Worm (Caenorhabditis elegans) whole organism, mixed stage, embryonic: ENCODE results near the gene hil-4.

ENCODE experiments used
- M03D4.4 ChIP-seq: sonication (generic microtip); optimal IDR thresholded peaks from 2 replicates; lab custom pipeline; 2017; ENCODE audit warnings: mild to moderate bottlenecking, missing genetic modification characterization, missing compliant biosample characterization
- bed-3 ChIP-seq: fragments of 200-800 bp; sonication (Bioruptor generic); optimal IDR thresholded peaks from 3 replicates; lab custom pipeline; 2018; ENCODE audit warnings: mild to moderate bottlenecking, missing genetic modification characterization, moderate library complexity, missing compliant biosample characterization
- blmp-1 ChIP-seq: fragments of 150-350 bp; optimal IDR thresholded peaks from 2 replicates; lab custom pipeline; 2014; ENCODE audit warnings: missing biosample characterization, missing genetic modification characterization
- ceh-39 ChIP-seq: fragments of 150-350 bp; optimal IDR thresholded peaks from 2 replicates; lab custom pipeline; 2014; ENCODE audit warnings: missing biosample characterization, missing genetic modification characterization
- ceh-43 ChIP-seq: fragments of 200-800 bp; sonication (Bioruptor generic); optimal IDR thresholded peaks from 2 replicates; lab custom pipeline; 2018; ENCODE audit warnings: mild to moderate bottlenecking, missing genetic modification characterization, moderate library complexity, missing compliant biosample characterization
- ceh-83 ChIP-seq: fragments of 200-800 bp; sonication (Bioruptor generic); optimal IDR thresholded peaks from 2 replicates; lab custom pipeline; 2018; ENCODE audit warnings: mild to moderate bottlenecking, missing genetic modification characterization, missing compliant biosample characterization
- ces-1 ChIP-seq: fragments of 150-350 bp; optimal IDR thresholded peaks from 2 replicates; lab custom pipeline; 2014; ENCODE audit warnings: missing biosample characterization, missing genetic modification reagents, missing genetic modification characterization
- cnd-1 ChIP-seq: fragments of 200-800 bp; sonication (Bioruptor generic); optimal IDR thresholded peaks from 2 replicates; lab custom pipeline; 2018; ENCODE audit warnings: mild to moderate bottlenecking, missing genetic modification characterization, missing compliant biosample characterization
- drap-1 ChIP-seq: fragments of 200-800 bp; sonication (Bioruptor generic); optimal IDR thresholded peaks from 3 replicates; lab custom pipeline; 2018; ENCODE audit warnings: mild to moderate bottlenecking, missing genetic modification characterization, missing compliant biosample characterization
- elt-1 ChIP-seq: sonication (generic microtip); optimal IDR thresholded peaks from 2 replicates; lab custom pipeline; 2017; ENCODE audit warnings: missing genetic modification characterization, mild to moderate bottlenecking, missing compliant biosample characterization, antibody characterized with exemption, moderate library complexity, borderline replicate concordance; ENCODE audit not compliant: insufficient read depth
- elt-3 ChIP-seq: fragments of 150-350 bp; optimal IDR thresholded peaks from 2 replicates; lab custom pipeline; 2014; ENCODE audit warnings: missing biosample characterization, missing genetic modification characterization
- flh-1 ChIP-seq: fragments of 200-800 bp; sonication (Bioruptor generic); optimal IDR thresholded peaks from 2 replicates; lab custom pipeline; 2018; ENCODE audit warnings: mild to moderate bottlenecking, missing genetic modification characterization, moderate library complexity, missing compliant biosample characterization
- ham-2 ChIP-seq: fragments of 200-800 bp; sonication (Bioruptor generic); optimal IDR thresholded peaks from 2 replicates; lab custom pipeline; 2018; ENCODE audit warnings: mild to moderate bottlenecking, missing genetic modification characterization, missing compliant biosample characterization
- hlh-1 ChIP-seq: fragments of 150-350 bp; optimal IDR thresholded peaks from 2 replicates; lab custom pipeline; 2014; ENCODE audit warnings: missing biosample characterization, missing genetic modification reagents, missing genetic modification characterization
- lin-13 ChIP-seq: fragments of 150-350 bp; optimal IDR thresholded peaks from 2 replicates; lab custom pipeline; 2014; ENCODE audit warnings: missing biosample characterization, missing genetic modification characterization
- lin-32 ChIP-seq: fragments of 200-800 bp; sonication (Bioruptor generic); optimal IDR thresholded peaks from 2 replicates; lab custom pipeline; 2018; ENCODE audit warnings: mild to moderate bottlenecking, missing genetic modification characterization, missing compliant biosample characterization
- lsy-2 ChIP-seq: fragments of 150-350 bp; optimal IDR thresholded peaks from 2 replicates; lab custom pipeline; 2014; ENCODE audit warnings: missing biosample characterization, missing genetic modification characterization
- mep-1 ChIP-seq: fragments of 150-350 bp; optimal IDR thresholded peaks from 2 replicates; lab custom pipeline; 2017; ENCODE audit warnings: missing biosample characterization, missing genetic modification reagents, missing genetic modification characterization, inconsistent platforms
- nhr-12 ChIP-seq: fragments of 150-350 bp; optimal IDR thresholded peaks from 2 replicates; lab custom pipeline; 2014; ENCODE audit warnings: missing biosample characterization, missing genetic modification characterization
- nhr-2 ChIP-seq: fragments of 150-350 bp; optimal IDR thresholded peaks from 2 replicates; lab custom pipeline; 2014; ENCODE audit warnings: missing biosample characterization, missing genetic modification characterization
- nhr-237 ChIP-seq: fragments of 150-350 bp; optimal IDR thresholded peaks from 2 replicates; lab custom pipeline; 2014; ENCODE audit warnings: missing biosample characterization, missing genetic modification characterization
- nhr-28 ChIP-seq: fragments of 150-350 bp; optimal IDR thresholded peaks from 2 replicates; lab custom pipeline; 2014; ENCODE audit warnings: missing biosample characterization, missing genetic modification characterization
- nhr-76 ChIP-seq: sonication (generic microtip); optimal IDR thresholded peaks from 2 replicates; lab custom pipeline; 2017; ENCODE audit warnings: missing biosample characterization, missing genetic modification characterization
- pha-4 ChIP-seq: fragments of 150-350 bp; optimal IDR thresholded peaks from 2 replicates; lab custom pipeline; 2018; ENCODE audit warnings: missing biosample characterization, missing genetic modification reagents, missing genetic modification characterization
- snpc-4 ChIP-seq: fragments of 150-350 bp; optimal IDR thresholded peaks from 2 replicates; lab custom pipeline; 2014; ENCODE audit warnings: missing biosample characterization, missing genetic modification characterization
- sptf-1 ChIP-seq: sonication (generic microtip); optimal IDR thresholded peaks from 2 replicates; lab custom pipeline; 2017; ENCODE audit warnings: mild to moderate bottlenecking, missing genetic modification characterization, moderate library complexity, missing compliant biosample characterization
- tbx-8 ChIP-seq: fragments of 200-800 bp; sonication (Bioruptor generic); optimal IDR thresholded peaks from 2 replicates; lab custom pipeline; 2018; ENCODE audit warnings: mild to moderate bottlenecking, missing genetic modification characterization, moderate library complexity, missing compliant biosample characterization
- unc-120 ChIP-seq: sonication (generic microtip); optimal IDR thresholded peaks from 2 replicates; lab custom pipeline; 2017; ENCODE audit warnings: missing genetic modification characterization, missing compliant biosample characterization; ENCODE audit not compliant: poor library complexity, severe bottlenecking
- unc-39 ChIP-seq: fragments of 150-350 bp; optimal IDR thresholded peaks from 2 replicates; lab custom pipeline; 2014; ENCODE audit warnings: missing biosample characterization, missing genetic modification characterization
- unc-62 ChIP-seq: fragments of 150-350 bp; optimal IDR thresholded peaks from 2 replicates; lab custom pipeline; 2014; ENCODE audit warnings: missing biosample characterization, missing genetic modification reagents, missing genetic modification characterization
- zip-8 ChIP-seq: fragments of 150-350 bp; optimal IDR thresholded peaks from 2 replicates; lab custom pipeline; 2014; ENCODE audit warnings: missing biosample characterization, missing genetic modification characterization
- ztf-11 ChIP-seq: fragments of 150-350 bp; optimal IDR thresholded peaks from 2 replicates; lab custom pipeline; 2014; ENCODE audit warnings: missing biosample characterization, missing genetic modification characterization

Gene hil-4

ce11 chrV:4787836-4788235 lies 33.7 kb downstream of the hil-4 start:
- no peak for TF ChIP-seq nhr-2 (tag; lab: Kevin White, UChicago)
- TF ChIP-seq lin-32 (GFP tag; lab: Kevin White, UChicago), result no peak
- no peak for TF ChIP-seq nhr-76 (tag; lab: Kevin White, UChicago)
- TF ChIP-seq lsy-2 (tag; lab: Kevin White, UChicago), result no peak
- TF ChIP-seq mep-1, result no peak
- no peak for TF ChIP-seq tbx-8 (GFP tag; lab: Kevin White, UChicago)
- no peak for TF ChIP-seq nhr-237 (tag; lab: Kevin White, UChicago)
- TF ChIP-seq, all 35 proteins: peak for 0

ce11 chrV:4788823-4789222 lies 34.7 kb downstream of the hil-4 start, which contains the start of gene R02F11.10:
Gene R02F11.10, plus strand, starts transcription at chrV:4789123.
- TF ChIP-seq zip-8 (tag; lab: Kevin White, UChicago), result no peak
- no peak for TF ChIP-seq ztf-11 (tag; lab: Kevin White, UChicago)
- TF ChIP-seq lin-13 (tag; lab: Kevin White, UChicago), result no peak
- TF ChIP-seq sptf-1, result no peak
- TF ChIP-seq lsy-2 (tag; lab: Kevin White, UChicago), result no peak
- TF ChIP-seq elt-1 (tag; lab: Kevin White, UChicago), result no peak
- TF ChIP-seq nhr-28 (tag; lab: Kevin White, UChicago), result no peak
- TF ChIP-seq nhr-76 (tag; lab: Kevin White, UChicago), result no peak

- no peak for TF ChIP-seq ham-2 (GFP tag; lab: Kevin White, UChicago)
- TF ChIP-seq nhr-12 (tag; lab: Kevin White, UChicago), result no peak
- no peak for TF ChIP-seq nhr-28 (tag; lab: Kevin White, UChicago)
- no peak for TF ChIP-seq drap-1 (GFP tag; lab: Kevin White, UChicago)
- TF ChIP-seq bed-3, result no peak
- no peak for TF ChIP-seq hlh-1
- no peak for TF ChIP-seq snpc-4 (tag; lab: Kevin White, UChicago)
- no peak for TF ChIP-seq pha-4
- no peak for TF ChIP-seq elt-3 (tag; lab: Kevin White, UChicago)
Measured at ce11 chrV:4790368-4790767, 36.3 kb downstream of the hil-4 start, which contains the start of gene R02F11.12. Gene R02F11.12, plus strand, starts transcription at chrV:4790668.

- TF ChIP-seq sptf-1, result no peak
- TF ChIP-seq, all 35 proteins: peak for 0
Measured at ce11 chrV:4791569-4791968, 37.5 kb downstream of the hil-4 start, which contains the start of gene R02F11.11. Gene R02F11.11, plus strand, starts transcription at chrV:4791869.

ce11 chrV:4794308-4794707 lies 40.2 kb downstream of the hil-4 start, which contains the start of gene R02F11.2:
Gene R02F11.2, plus strand, starts transcription at chrV:4794599.
- TF ChIP-seq elt-3 (tag; lab: Kevin White, UChicago) (no peak), ceh-83 (GFP tag; lab: Kevin White, UChicago) (no peak), nhr-76 (tag; lab: Kevin White, UChicago) (no peak), nhr-12 (tag; lab: Kevin White, UChicago) (no peak), cnd-1 (tag; lab: Kevin White, UChicago) (no peak), blmp-1 (tag; lab: Kevin White, UChicago) (no peak), ceh-43 (GFP tag; lab: Kevin White, UChicago) (no peak), unc-120 (tag; lab: Kevin White, UChicago) (no peak), nhr-2 (tag; lab: Kevin White, UChicago) (no peak), unc-39 (tag; lab: Kevin White, UChicago) (no peak), ces-1 (GFP tag; lab: Kevin White, UChicago) (no peak), snpc-4 (tag; lab: Kevin White, UChicago) (no peak), drap-1 (GFP tag; lab: Kevin White, UChicago) (no peak), M03D4.4 (tag; lab: Kevin White, UChicago) (no peak), flh-1 (GFP tag; lab: Kevin White, UChicago) (no peak), sptf-1 (no peak), ztf-11 (tag; lab: Kevin White, UChicago) (no peak), ceh-39 (no peak), unc-62 (GFP tag; lab: Kevin White, UChicago) (no peak), elt-1 (tag; lab: Kevin White, UChicago) (no peak)
